Worm (Caenorhabditis elegans) whole organism, L2 larva: ENCODE results near the gene fbxa-209.

Experiments used
- C34F6.9 ChIP-seq: fragments of 150-350 bp; optimal IDR thresholded peaks from 2 replicates; lab custom pipeline; 2014; ENCODE audit warnings: missing biosample characterization, missing genetic modification characterization
- R02D3.7 ChIP-seq: fragments of 150-350 bp; optimal IDR thresholded peaks from 2 replicates; lab custom pipeline; 2014; ENCODE audit warnings: missing biosample characterization, missing genetic modification characterization
- Y55F3AM.14 ChIP-seq: fragments of 200-800 bp; sonication (Bioruptor generic); optimal IDR thresholded peaks from 2 replicates; lab custom pipeline; 2018; ENCODE audit warnings: mild to moderate bottlenecking, missing genetic modification characterization, missing compliant biosample characterization
- ZK546.5 ChIP-seq: sonication (generic microtip); optimal IDR thresholded peaks from 2 replicates; lab custom pipeline; 2017; ENCODE audit warnings: missing biosample characterization, missing genetic modification characterization
- alr-1 ChIP-seq: fragments of 150-350 bp; optimal IDR thresholded peaks from 2 replicates; lab custom pipeline; 2014; ENCODE audit warnings: missing biosample characterization, missing genetic modification characterization
- ama-1 ChIP-seq: fragments of 150-350 bp; optimal IDR thresholded peaks from 2 replicates; lab custom pipeline; 2018; ENCODE audit warnings: inconsistent platforms
- ceh-16 ChIP-seq: fragments of 150-350 bp; optimal IDR thresholded peaks from 2 replicates; lab custom pipeline; 2014; ENCODE audit warnings: missing biosample characterization, missing genetic modification characterization
- ceh-82 ChIP-seq: fragments of 150-350 bp; optimal IDR thresholded peaks from 2 replicates; lab custom pipeline; 2014; ENCODE audit warnings: missing biosample characterization, missing genetic modification characterization
- dmd-4 ChIP-seq: sonication (generic microtip); optimal IDR thresholded peaks from 2 replicates; lab custom pipeline; 2017; ENCODE audit warnings: missing biosample characterization, missing genetic modification characterization
- egl-27 ChIP-seq: sonication (generic microtip); optimal IDR thresholded peaks from 3 replicates; lab custom pipeline; 2017; ENCODE audit warnings: missing biosample characterization, missing genetic modification reagents, missing genetic modification characterization
- fos-1 ChIP-seq: fragments of 150-350 bp; optimal IDR thresholded peaks from 2 replicates; lab custom pipeline; 2014; ENCODE audit warnings: missing biosample characterization, missing genetic modification characterization
- gmeb-1 ChIP-seq: fragments of 150-350 bp; optimal IDR thresholded peaks from 2 replicates; lab custom pipeline; 2014; ENCODE audit warnings: missing biosample characterization, missing genetic modification characterization
- lin-11 ChIP-seq: fragments of 150-350 bp; sonication (generic microtip); optimal IDR thresholded peaks from 2 replicates; lab custom pipeline; 2014; ENCODE audit warnings: missing biosample characterization, missing genetic modification characterization, inconsistent platforms, mixed read lengths
- lin-39 ChIP-seq: fragments of 150-350 bp; optimal IDR thresholded peaks from 2 replicates; lab custom pipeline; 2014; ENCODE audit warnings: missing biosample characterization, missing genetic modification reagents, missing genetic modification characterization
- mab-5 ChIP-seq: fragments of 150-350 bp; optimal IDR thresholded peaks from 2 replicates; lab custom pipeline; 2014; ENCODE audit warnings: missing biosample characterization, missing genetic modification characterization
- mdl-1 ChIP-seq, 2 experiments: fragments of 150-350 bp in 1 of 2; sonication (generic microtip) in 1 of 2; optimal IDR thresholded peaks; 2 replicates each; lab custom pipeline; 2017; ENCODE audit warnings: missing biosample characterization in 2 of 2, missing genetic modification characterization in 2 of 2
- nhr-10 ChIP-seq: sonication (generic microtip); optimal IDR thresholded peaks from 2 replicates; lab custom pipeline; 2017; ENCODE audit warnings: missing biosample characterization, missing genetic modification characterization
- nhr-11 ChIP-seq: fragments of 150-350 bp; optimal IDR thresholded peaks from 2 replicates; lab custom pipeline; 2014; ENCODE audit warnings: missing biosample characterization, missing genetic modification characterization
- nhr-129 ChIP-seq: fragments of 150-350 bp; optimal IDR thresholded peaks from 2 replicates; lab custom pipeline; 2014; ENCODE audit warnings: missing biosample characterization, missing genetic modification characterization
- nhr-21 ChIP-seq: fragments of 150-350 bp; optimal IDR thresholded peaks from 2 replicates; lab custom pipeline; 2014; ENCODE audit warnings: missing biosample characterization, missing genetic modification characterization
- nhr-6 ChIP-seq: fragments of 150-350 bp; optimal IDR thresholded peaks from 2 replicates; lab custom pipeline; 2014; ENCODE audit warnings: missing biosample characterization, missing genetic modification characterization
- nhr-77 ChIP-seq: fragments of 150-350 bp; optimal IDR thresholded peaks from 2 replicates; lab custom pipeline; 2014; ENCODE audit warnings: missing biosample characterization, missing genetic modification characterization
- peb-1 ChIP-seq: fragments of 150-350 bp; optimal IDR thresholded peaks from 2 replicates; lab custom pipeline; 2014; ENCODE audit warnings: missing biosample characterization, missing genetic modification characterization
- sma-3 ChIP-seq: sonication (generic microtip); optimal IDR thresholded peaks from 2 replicates; lab custom pipeline; 2016; ENCODE audit warnings: missing genetic modification reagents, missing genetic modification characterization, missing compliant biosample characterization
- sma-9 ChIP-seq, 2 experiments: fragments of 150-350 bp in 1 of 2; sonication (generic microtip) in 1 of 2; optimal IDR thresholded peaks; 2 replicates each; lab custom pipeline; 2014 to 2016; ENCODE audit warnings: missing genetic modification characterization in 2 of 2, mild to moderate bottlenecking in 1 of 2, missing biosample characterization in 1 of 2, missing compliant biosample characterization in 1 of 2, missing genetic modification reagents in 1 of 2, moderate library complexity in 1 of 2
- unc-39 ChIP-seq: fragments of 150-350 bp; optimal IDR thresholded peaks from 2 replicates; lab custom pipeline; 2014; ENCODE audit warnings: missing biosample characterization, missing genetic modification characterization
- zag-1 ChIP-seq: fragments of 150-350 bp; optimal IDR thresholded peaks from 2 replicates; lab custom pipeline; 2014; ENCODE audit warnings: missing biosample characterization, missing genetic modification characterization
- ztf-11 ChIP-seq: sonication (generic microtip); optimal IDR thresholded peaks from 2 replicates; lab custom pipeline; 2017; ENCODE audit warnings: missing biosample characterization, missing genetic modification characterization
- ztf-4 ChIP-seq: fragments of 150-350 bp; optimal IDR thresholded peaks from 2 replicates; lab custom pipeline; 2014; ENCODE audit warnings: missing biosample characterization, missing genetic modification characterization

Gene fbxa-209

DNA sequence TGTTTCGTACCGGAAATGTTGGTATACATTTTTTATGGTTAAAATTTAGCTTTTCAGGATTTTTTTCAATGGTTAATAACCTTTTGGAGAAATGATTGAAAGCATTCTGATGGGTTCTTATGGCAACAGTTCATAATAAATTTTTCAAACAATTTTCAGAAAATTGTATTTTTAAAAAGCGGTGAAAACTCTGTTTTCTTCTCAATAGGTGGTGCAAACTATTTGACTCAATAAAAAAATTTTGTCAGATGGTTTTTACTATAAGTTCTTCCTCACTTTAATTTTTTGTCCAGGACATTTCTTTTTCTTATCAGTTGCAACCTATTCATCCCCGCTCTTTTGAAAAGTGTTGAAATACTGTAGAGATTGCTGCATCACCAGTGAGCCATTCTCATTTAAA, 22.0 kb upstream of the fbxa-209 start, which contains the start of gene T26H5.14:
TSS of gene T26H5.14 (plus strand) at position 301 of the 400 bp plus-strand sequence.
- no peak for TF ChIP-seq ztf-4 (tag; lab: Kevin White, UChicago)
- TF ChIP-seq nhr-11 (tag; lab: Kevin White, UChicago), result no peak
- TF ChIP-seq nhr-21, result no peak
- no peak for TF ChIP-seq alr-1
- no peak for TF ChIP-seq peb-1 (tag; lab: Kevin White, UChicago)
- no peak for TF ChIP-seq egl-27 (tag; lab: Kevin White, UChicago)
- no peak for TF ChIP-seq Y55F3AM.14
- TF ChIP-seq nhr-129 (tag; lab: Kevin White, UChicago), result no peak
- no peak for TF ChIP-seq R02D3.7
- TF ChIP-seq nhr-6 (tag; lab: Kevin White, UChicago), result no peak
- TF ChIP-seq ama-1, result no peak
- TF ChIP-seq mdl-1 (tag; optimal IDR thresholded peaks at IDR 0.05; lab: Kevin White, UChicago), result no peak
- no peak for TF ChIP-seq fos-1
- no peak for TF ChIP-seq nhr-77 (tag; lab: Kevin White, UChicago)
- TF ChIP-seq zag-1 (tag; lab: Kevin White, UChicago), result no peak
- TF ChIP-seq mab-5, result no peak

DNA sequence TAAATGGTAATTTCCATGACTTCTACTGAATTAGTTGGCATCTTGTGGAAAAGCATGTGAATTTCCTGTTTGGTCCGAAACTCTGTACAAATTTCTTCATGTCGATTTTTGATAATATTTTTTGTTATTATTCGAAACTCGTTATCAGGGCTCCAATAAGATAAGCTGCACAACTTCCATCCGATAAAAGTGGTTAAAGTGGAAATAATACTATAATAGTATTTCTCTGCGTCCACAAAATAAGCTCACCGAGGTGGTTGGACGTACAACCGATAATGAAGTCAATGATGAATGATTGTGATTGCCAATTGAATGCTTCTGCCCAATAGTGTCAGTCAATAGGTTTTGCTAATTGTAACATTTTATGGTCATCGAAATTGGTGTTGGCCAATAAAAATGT, 21.6 kb upstream of the fbxa-209 start, which contains the start of gene T26H5.4:
TSS of gene T26H5.4 (minus strand) at position 294 of the 400 bp plus-strand sequence.
- TF ChIP-seq C34F6.9 (tag; lab: Kevin White, UChicago) (no peak), fos-1 (peak; percentile 39)

DNA sequence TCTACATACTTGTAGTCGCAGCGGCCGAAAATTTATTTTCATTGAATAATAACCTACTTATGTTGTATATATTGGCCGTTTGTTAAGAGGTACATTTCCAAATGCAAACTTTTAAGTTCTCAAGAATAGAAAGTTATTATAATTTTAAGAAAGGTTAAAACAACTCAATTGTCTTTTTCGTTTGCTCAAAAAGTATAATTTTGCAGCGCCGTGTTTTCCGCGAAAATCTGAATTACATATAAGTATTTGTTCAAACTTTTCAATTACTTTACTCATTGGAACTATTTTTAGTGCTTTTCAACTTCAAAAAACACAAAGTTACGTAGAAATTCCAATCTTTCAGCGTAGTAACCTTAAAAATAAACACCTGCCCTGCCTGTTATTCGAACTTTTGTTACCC, 18.6 kb upstream of the fbxa-209 start, which contains the start of gene srh-239:
TSS of gene srh-239 (plus strand) at position 301 of the 400 bp plus-strand sequence.
- no peak for TF ChIP-seq nhr-6 (tag; lab: Kevin White, UChicago)
- no peak for TF ChIP-seq ceh-16 (tag; lab: Kevin White, UChicago)
- TF ChIP-seq lin-11 (tag; lab: Kevin White, UChicago), result no peak
- no peak for TF ChIP-seq peb-1 (tag; lab: Kevin White, UChicago)
- TF ChIP-seq nhr-21, result no peak
- no peak for TF ChIP-seq egl-27 (tag; lab: Kevin White, UChicago)
- TF ChIP-seq lin-39, result no peak
- no peak for TF ChIP-seq ZK546.5
- TF ChIP-seq, all 48 proteins: peak for 0

DNA sequence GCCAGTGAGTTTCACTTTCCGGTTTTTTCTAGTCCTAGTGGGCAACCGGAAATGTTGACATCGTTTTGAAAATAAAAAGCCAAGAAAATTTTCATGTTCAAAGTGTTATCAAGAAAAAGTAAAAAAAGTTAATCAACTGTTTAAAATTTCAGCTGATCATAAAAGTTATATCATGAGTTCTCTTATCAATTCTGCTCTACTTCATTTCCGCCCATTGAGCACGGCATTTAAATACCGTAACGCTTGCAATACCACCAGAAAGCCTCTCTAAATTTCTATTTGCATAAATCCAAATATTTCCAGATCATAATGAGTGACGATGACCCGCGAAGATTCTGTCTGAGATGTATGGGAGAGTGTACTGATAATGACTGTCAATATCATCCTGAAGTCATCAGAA, 17.8 kb upstream of the fbxa-209 start, which contains the start of gene T26H5.9:
TSS of gene T26H5.9 (plus strand) at position 302 of the 400 bp plus-strand sequence.
- TF ChIP-seq fos-1 (peak; percentile 29), sma-9 (GFP tag; optimal IDR thresholded peaks at IDR 0.05; lab: Kevin White, UChicago) (no peak), sma-9 (tag; optimal IDR thresholded peaks at IDR 0.05; lab: Kevin White, UChicago) (no peak)

DNA sequence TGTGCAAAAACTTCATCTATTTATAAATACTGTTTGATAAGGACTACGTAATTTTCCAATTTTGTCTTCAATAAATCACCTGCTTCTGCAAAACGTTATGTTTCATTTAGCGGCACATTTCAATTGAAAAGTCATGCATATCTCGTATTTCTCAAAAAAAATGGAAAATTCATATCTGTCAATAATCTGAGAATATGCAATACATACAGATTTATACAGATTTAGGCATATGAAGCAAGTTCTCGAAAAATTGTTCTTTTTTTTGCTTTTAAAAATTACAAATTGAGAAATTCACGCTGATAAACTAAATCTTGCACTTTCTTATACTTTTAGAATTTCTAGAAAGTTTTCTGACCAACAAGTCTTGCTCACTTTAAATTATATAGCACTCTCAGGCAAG, 17.3 kb upstream of the fbxa-209 start, which contains the start of gene T26H5.11:
TSS of gene T26H5.11 (minus strand) at position 101 of the 400 bp plus-strand sequence.
- TF ChIP-seq sma-9 (GFP tag; optimal IDR thresholded peaks at IDR 0.05; lab: Kevin White, UChicago), result no peak
- no peak for TF ChIP-seq sma-9 (tag; optimal IDR thresholded peaks at IDR 0.05; lab: Kevin White, UChicago)
- TF ChIP-seq gmeb-1 (tag; lab: Kevin White, UChicago), result no peak
- no peak for TF ChIP-seq ama-1
- TF ChIP-seq zag-1 (tag; lab: Kevin White, UChicago), result no peak
- TF ChIP-seq dmd-4 (tag; lab: Kevin White, UChicago), result no peak

DNA sequence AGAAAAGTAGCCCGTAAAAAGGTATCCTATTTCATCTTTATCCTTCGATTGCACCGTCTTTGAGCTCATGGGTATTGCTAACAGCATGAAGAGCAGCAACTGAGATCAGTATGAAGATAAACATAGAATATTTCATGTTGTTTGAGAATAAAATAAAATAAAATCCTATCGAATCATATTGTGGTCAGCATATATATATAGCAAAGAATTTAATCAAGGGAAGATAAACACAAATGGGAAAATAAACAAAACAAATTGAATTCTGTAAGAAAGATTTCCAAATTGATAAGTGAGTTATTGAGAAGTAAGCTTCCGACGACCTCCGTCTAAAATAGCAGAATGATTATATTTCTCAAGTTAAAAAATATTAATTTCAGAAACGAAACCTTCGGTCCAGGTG, 16.9 kb upstream of the fbxa-209 start, which contains the start of gene T26H5.10:
TSS of gene T26H5.10 (minus strand) at position 101 of the 400 bp plus-strand sequence.
- no peak for TF ChIP-seq nhr-77 (tag; lab: Kevin White, UChicago)
- TF ChIP-seq gmeb-1 (tag; lab: Kevin White, UChicago), result no peak
- no peak for TF ChIP-seq ama-1
- no peak for TF ChIP-seq lin-39
- TF ChIP-seq sma-3 (GFP tag; lab: Kevin White, UChicago), result no peak
- TF ChIP-seq nhr-129 (tag; lab: Kevin White, UChicago), result no peak
- TF ChIP-seq ceh-82, result no peak
- no peak for TF ChIP-seq unc-39 (tag; lab: Kevin White, UChicago)
- TF ChIP-seq alr-1, result no peak
- no peak for TF ChIP-seq nhr-11 (tag; lab: Kevin White, UChicago)
- TF ChIP-seq ztf-11 (tag; lab: Kevin White, UChicago), result no peak
- no peak for TF ChIP-seq nhr-10 (tag; lab: Kevin White, UChicago)
- no peak for TF ChIP-seq C34F6.9 (tag; lab: Kevin White, UChicago)

DNA sequence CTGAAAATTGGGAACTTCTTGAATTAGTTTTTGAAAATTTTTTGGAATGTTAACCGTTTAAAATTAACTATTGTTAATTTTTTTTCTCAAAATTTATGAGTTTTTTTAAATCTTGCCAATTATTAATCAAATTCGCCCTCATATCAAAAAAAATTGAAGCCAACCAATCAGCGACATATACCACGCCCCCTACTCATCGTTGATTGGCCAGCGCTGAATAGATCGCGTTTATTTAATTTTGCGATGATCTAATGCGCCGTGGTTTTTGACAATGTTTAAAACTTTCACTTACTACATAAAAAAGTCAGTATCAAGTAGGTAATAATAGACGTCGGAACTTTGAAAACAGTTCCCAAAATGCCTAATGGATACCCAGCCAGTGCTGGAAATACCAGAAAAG, 15.5 kb upstream of the fbxa-209 start:
- TF ChIP-seq egl-27 (tag; lab: Kevin White, UChicago), result no peak
